Worm (Caenorhabditis elegans): ENCODE data around the gene ttc-37.

ttc-37 gene

ce11 chrV:5161792-5162191 is 42.5 kb upstream of the ttc-37 start, which contains the start of gene abu-6:
TSS of gene abu-6 (minus strand) at chrV:5161892.
- TF ChIP-seq zag-1 (tag; optimal IDR thresholded peaks at IDR 0.05) (no peak), lin-15B (tag; optimal IDR thresholded peaks at IDR 0.05) (no peak), jun-1 (tag; optimal IDR thresholded peaks at IDR 0.05) (no peak), lsy-12 (tag; optimal IDR thresholded peaks at IDR 0.05) (no peak), lin-39 (tag; optimal IDR thresholded peaks at IDR 0.05) (no peak)

- no peak for TF ChIP-seq ceh-16 (tag; optimal IDR thresholded peaks at IDR 0.05)
- no peak for TF ChIP-seq elt-3 (tag; optimal IDR thresholded peaks at IDR 0.05)
- TF ChIP-seq nhr-237 (tag; optimal IDR thresholded peaks at IDR 0.05) = no peak
- TF ChIP-seq aly-2 (tag; optimal IDR thresholded peaks at IDR 0.05) = no peak
- no peak for TF ChIP-seq egl-27 (tag; optimal IDR thresholded peaks at IDR 0.05)
- no peak for TF ChIP-seq ama-1 (optimal IDR thresholded peaks at IDR 0.05)
- TF ChIP-seq daf-12 (tag; optimal IDR thresholded peaks at IDR 0.05) = no peak
- TF ChIP-seq elt-2 (tag; optimal IDR thresholded peaks at IDR 0.05) = no peak
- TF ChIP-seq nhr-43 (tag; optimal IDR thresholded peaks at IDR 0.05; ENCODE audit: poor library complexity, severe bottlenecking) = no peak
These were observed 39.6 kb upstream of the ttc-37 start, which contains the start of gene abu-7 for ce11 chrV:5164682-5165081. TSS of gene abu-7 (minus strand) at chrV:5164782.

ce11 chrV:5165426-5165825 is 38.8 kb upstream of the ttc-37 start, which contains the start of gene srw-140:
TSS of gene srw-140 (plus strand) at chrV:5165726.
- TF ChIP-seq egl-27 (tag; optimal IDR thresholded peaks at IDR 0.05) (no peak), ztf-4 (tag; optimal IDR thresholded peaks at IDR 0.05) (no peak), skn-1 (tag; optimal IDR thresholded peaks at IDR 0.05) (no peak), snpc-4 (tag; optimal IDR thresholded peaks at IDR 0.05) (no peak), lsy-12 (tag; optimal IDR thresholded peaks at IDR 0.05) (no peak), ztf-11 (tag; optimal IDR thresholded peaks at IDR 0.05) (no peak)

ce11 chrV:5169586-5169985 is 34.7 kb upstream of the ttc-37 start, which contains the start of gene srt-64:
TSS of gene srt-64 (minus strand) at chrV:5169686.
- TF ChIP-seq zag-1 (tag; optimal IDR thresholded peaks at IDR 0.05) = no peak

- no peak for TF ChIP-seq daf-12 (tag; optimal IDR thresholded peaks at IDR 0.05)
- TF ChIP-seq mml-1 (tag; optimal IDR thresholded peaks at IDR 0.05) = no peak
- no peak for TF ChIP-seq lsy-12 (tag; optimal IDR thresholded peaks at IDR 0.05)
- no peak for TF ChIP-seq ceh-9 (tag; optimal IDR thresholded peaks at IDR 0.05)
- no peak for TF ChIP-seq nhr-28 (tag; optimal IDR thresholded peaks at IDR 0.05)
- no peak for TF ChIP-seq fos-1 (tag; optimal IDR thresholded peaks at IDR 0.05)
- no peak for TF ChIP-seq unc-39 (tag; optimal IDR thresholded peaks at IDR 0.05)
- TF ChIP-seq nhr-11 (tag; optimal IDR thresholded peaks at IDR 0.05) = no peak
- no peak for TF ChIP-seq R02D3.7 (tag; optimal IDR thresholded peaks at IDR 0.05)
- TF ChIP-seq elt-1 (tag; optimal IDR thresholded peaks at IDR 0.05) = no peak
- no peak for TF ChIP-seq hmg-11 (tag; optimal IDR thresholded peaks at IDR 0.05)
- TF ChIP-seq nhr-43 (tag; optimal IDR thresholded peaks at IDR 0.05; ENCODE audit: poor library complexity, severe bottlenecking) = no peak
- no peak for TF ChIP-seq nhr-23 (tag; optimal IDR thresholded peaks at IDR 0.05)
- TF ChIP-seq skn-1 (tag; optimal IDR thresholded peaks at IDR 0.05) = no peak
- no peak for TF ChIP-seq lin-39 (tag; optimal IDR thresholded peaks at IDR 0.05)
- no peak for TF ChIP-seq zag-1 (tag; optimal IDR thresholded peaks at IDR 0.05)
- no peak for TF ChIP-seq nhr-25 (tag; optimal IDR thresholded peaks at IDR 0.05)
These were observed 31.4 kb upstream of the ttc-37 start, which contains the start of gene srt-65 for ce11 chrV:5172833-5173232. TSS of gene srt-65 (minus strand) at chrV:5172933.

- peak; percentile 17 for TF ChIP-seq pqm-1 (tag; optimal IDR thresholded peaks at IDR 0.05)
- TF ChIP-seq skn-1 (tag; optimal IDR thresholded peaks at IDR 0.05) = no peak
These were observed 27.1 kb upstream of the ttc-37 start, which contains the start of gene ugt-51 for ce11 chrV:5177209-5177608. TSS of gene ugt-51 (minus strand) at chrV:5177309.

- TF ChIP-seq elt-2 (tag; optimal IDR thresholded peaks at IDR 0.05) = peak; percentile 47
- peak; percentile 42 for TF ChIP-seq pqm-1 (tag; optimal IDR thresholded peaks at IDR 0.05)
- no peak for TF ChIP-seq lsy-12 (tag; optimal IDR thresholded peaks at IDR 0.05)
- no peak for TF ChIP-seq ztf-4 (tag; optimal IDR thresholded peaks at IDR 0.05)
These were observed 26.2 kb upstream of the ttc-37 start for ce11 chrV:5178051-5178450.
